Fruit fly (Drosophila melanogaster) S2 (cell line): Measurements from ENCODE around the gene CG31917.

Experiments used
- CG8478 ChIP-seq: fragments of >200 bp; optimal IDR thresholded peaks from 2 replicates; lab custom pipeline; 2018
- CTCF ChIP-seq, 2 experiments: fragments of >200 bp; optimal IDR thresholded peaks; 2 replicates each; lab custom pipeline; 2018

DNA sequence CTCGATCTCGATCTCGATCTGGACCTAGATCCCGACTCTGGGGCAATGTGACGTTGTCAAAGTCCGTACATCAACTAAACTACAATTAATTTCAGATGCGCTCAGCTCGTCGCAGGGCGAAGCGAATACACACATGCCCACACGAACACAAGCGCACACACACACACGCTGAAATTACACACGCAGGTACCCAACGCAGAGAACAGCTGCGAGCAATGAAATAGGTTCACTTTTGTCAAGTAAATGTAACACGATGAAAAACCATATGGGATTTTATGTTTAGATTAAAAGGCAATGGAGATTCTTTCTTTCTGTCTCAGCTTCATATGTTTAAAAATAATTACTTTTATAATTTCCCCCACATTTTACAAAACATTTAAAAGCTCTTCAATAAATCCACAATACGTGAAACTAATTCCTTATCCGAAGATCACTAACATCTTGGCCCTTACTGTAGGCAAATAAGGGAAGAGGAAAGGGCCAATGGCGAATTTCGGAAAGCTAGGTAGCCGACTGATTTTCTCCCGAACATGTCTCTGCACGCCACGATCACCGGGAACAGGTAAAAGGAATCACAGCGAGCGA lies 10.3 kb downstream of the CG31917 start:
- TF ChIP-seq CTCF (optimal IDR thresholded peaks at IDR 0.05; lab: Kevin White, UChicago) (no peak), CG8478 (lab: Kevin White, UChicago) (no peak)
